Fruit fly (Drosophila melanogaster): Measurements from ENCODE around the gene CG11085.
A peak's percentile ranks its signal among the peaks of the same experiment; 100 is the strongest.

The CG11085 gene

DNA sequence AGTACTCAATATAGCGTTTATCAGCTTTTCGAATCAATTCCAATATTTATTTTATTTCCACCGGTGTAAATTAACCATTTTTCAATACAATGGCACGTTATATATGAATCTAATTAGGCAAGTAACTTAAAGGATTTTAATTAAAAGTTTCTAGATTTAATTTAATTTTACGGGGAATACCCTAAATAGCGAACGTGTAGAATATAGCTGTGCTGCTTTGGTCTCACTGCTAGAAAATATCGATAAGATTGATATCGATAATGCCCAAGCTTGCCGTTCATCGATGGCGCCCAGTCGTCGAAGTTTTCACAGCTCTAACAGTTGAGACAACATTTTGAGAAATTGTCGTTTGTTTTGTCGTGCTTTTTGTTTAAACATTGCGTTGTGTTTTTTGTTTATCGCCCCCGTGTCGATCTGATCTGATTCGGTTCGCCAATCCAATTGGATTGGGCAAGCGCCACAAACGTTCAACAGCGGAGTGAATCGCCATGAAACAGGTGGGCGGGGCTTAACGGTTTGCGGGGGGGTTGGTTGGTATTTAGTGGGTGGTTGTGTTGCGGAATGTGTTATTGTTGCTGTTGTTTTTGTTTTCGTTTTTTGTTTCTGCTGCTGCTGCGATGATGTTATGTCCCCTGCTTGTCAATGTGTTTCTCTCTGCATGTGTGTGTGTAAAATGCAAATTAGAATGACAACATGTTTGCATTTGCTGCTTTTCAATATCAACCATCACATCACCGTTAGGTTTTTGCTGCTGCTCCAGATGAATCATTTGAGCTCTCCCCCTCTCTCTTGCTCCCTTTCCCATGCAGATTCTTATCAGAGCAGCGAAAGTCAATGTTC is 15.4 kb downstream of the CG11085 start, which contains the start of gene Tomosyn:
Gene Tomosyn (plus strand): TSS at position 289 of the 840 bp plus-strand sequence.
- no peak for TF ChIP-seq Rel (GFP tag; optimal IDR thresholded peaks at IDR 0.05)
- TF ChIP-seq Rel (tag; optimal IDR thresholded peaks at IDR 0.05) = peak; percentile 98
- no peak for TF ChIP-seq Myc (optimal IDR thresholded peaks at IDR 0.05)
- no peak for TF ChIP-seq Jra (GFP tag; optimal IDR thresholded peaks at IDR 0.05)
- no peak for TF ChIP-seq Dif (GFP tag; optimal IDR thresholded peaks at IDR 0.05; ENCODE audit: partially characterized antibody)
- TF ChIP-seq sage (GFP tag; optimal IDR thresholded peaks at IDR 0.05) = no peak
- peak; percentile 55 for TF ChIP-seq h (GFP tag; optimal IDR thresholded peaks at IDR 0.05)
- TF ChIP-seq fru (GFP tag; optimal IDR thresholded peaks at IDR 0.05) = peak; percentile 54
- TF ChIP-seq brk (GFP tag; optimal IDR thresholded peaks at IDR 0.05) = no peak
- no peak for TF ChIP-seq Dfd (GFP tag; optimal IDR thresholded peaks at IDR 0.05)
- no peak for TF ChIP-seq N (GFP tag; optimal IDR thresholded peaks at IDR 0.05)
- peak in 1 of 2 experiments; percentile 42 for TF ChIP-seq foxo (GFP tag; optimal IDR thresholded peaks at IDR 0.05)
- TF ChIP-seq pan (optimal IDR thresholded peaks at IDR 0.05) = no peak
- no peak for TF ChIP-seq Hr78 (GFP tag; optimal IDR thresholded peaks at IDR 0.05)
- peak; percentile 32 for TF ChIP-seq br (GFP tag; optimal IDR thresholded peaks at IDR 0.05)
- TF ChIP-seq jim (GFP tag; optimal IDR thresholded peaks at IDR 0.05) = no peak
- no peak for TF ChIP-seq rgr (GFP tag; optimal IDR thresholded peaks at IDR 0.05)
- no peak for TF ChIP-seq OdsH (GFP tag; optimal IDR thresholded peaks at IDR 0.05)
- TF ChIP-seq Mio (GFP tag; optimal IDR thresholded peaks at IDR 0.05) = no peak
- TF ChIP-seq dl (GFP tag; optimal IDR thresholded peaks at IDR 0.05; ENCODE audit: insufficient read depth in 1 of 2, partially characterized antibody in 2 of 2) = no peak
- TF ChIP-seq lola (GFP tag; optimal IDR thresholded peaks at IDR 0.05) = no peak
- TF ChIP-seq GATAd (GFP tag; optimal IDR thresholded peaks at IDR 0.05) = no peak
- no peak for TF ChIP-seq dmrt93B (GFP tag; optimal IDR thresholded peaks at IDR 0.05)
- TF ChIP-seq Hnf4 (GFP tag; optimal IDR thresholded peaks at IDR 0.05) = peak; percentile 35
- no peak for TF ChIP-seq CG32264 (GFP tag; optimal IDR thresholded peaks at IDR 0.05)
- TF ChIP-seq HLH106 (tag; optimal IDR thresholded peaks at IDR 0.05) = peak; percentile 32
- TF ChIP-seq sv (GFP tag; optimal IDR thresholded peaks at IDR 0.05) = peak; percentile 1
- TF ChIP-seq tai (GFP tag; optimal IDR thresholded peaks at IDR 0.05) = no peak
- TF ChIP-seq CrebA (GFP tag; optimal IDR thresholded peaks at IDR 0.05; ENCODE audit: borderline replicate concordance) = no peak
- no peak for TF ChIP-seq Abd-B (GFP tag; optimal IDR thresholded peaks at IDR 0.05)
- no peak for TF ChIP-seq dsf (GFP tag; optimal IDR thresholded peaks at IDR 0.05; ENCODE audit: borderline replicate concordance)
- TF ChIP-seq Vsx2 (GFP tag; optimal IDR thresholded peaks at IDR 0.05; ENCODE audit: partially characterized antibody) = no peak
- peak; percentile 21 for TF ChIP-seq ey (GFP tag; optimal IDR thresholded peaks at IDR 0.05)
- TF ChIP-seq woc (GFP tag; optimal IDR thresholded peaks at IDR 0.05) = peak; percentile 24
- no peak for TF ChIP-seq psq (GFP tag; optimal IDR thresholded peaks at IDR 0.05)
- TF ChIP-seq usp (GFP tag; optimal IDR thresholded peaks at IDR 0.05) = no peak
- TF ChIP-seq CG9705 (GFP tag; optimal IDR thresholded peaks at IDR 0.05) = no peak
- TF ChIP-seq Sp1 (GFP tag; optimal IDR thresholded peaks at IDR 0.05) = peak; percentile 42
- no peak for TF ChIP-seq Hr83 (GFP tag; optimal IDR thresholded peaks at IDR 0.05; ENCODE audit: poor library complexity, severe bottlenecking)

DNA sequence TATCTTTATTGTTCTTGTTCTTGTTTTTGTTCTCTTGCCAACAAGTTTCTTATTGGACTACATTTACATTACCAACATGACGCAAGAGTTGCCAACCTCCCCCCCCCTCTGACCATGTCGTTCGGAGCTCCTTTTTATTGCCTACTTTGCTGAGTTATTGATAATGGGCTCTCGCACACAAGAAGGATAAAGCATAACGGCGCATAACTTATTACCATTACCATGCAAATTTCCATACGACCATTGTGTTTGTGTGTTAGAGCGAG is 16.0 kb downstream of the CG11085 start:
- no peak for TF ChIP-seq sv (GFP tag; optimal IDR thresholded peaks at IDR 0.05)
- TF ChIP-seq dl (GFP tag; optimal IDR thresholded peaks at IDR 0.05; ENCODE audit: insufficient read depth in 1 of 2, partially characterized antibody in 2 of 2) = no peak
- TF ChIP-seq OdsH (GFP tag; optimal IDR thresholded peaks at IDR 0.05) = no peak
- no peak for TF ChIP-seq woc (GFP tag; optimal IDR thresholded peaks at IDR 0.05)
- TF ChIP-seq N (GFP tag; optimal IDR thresholded peaks at IDR 0.05) = no peak

DNA sequence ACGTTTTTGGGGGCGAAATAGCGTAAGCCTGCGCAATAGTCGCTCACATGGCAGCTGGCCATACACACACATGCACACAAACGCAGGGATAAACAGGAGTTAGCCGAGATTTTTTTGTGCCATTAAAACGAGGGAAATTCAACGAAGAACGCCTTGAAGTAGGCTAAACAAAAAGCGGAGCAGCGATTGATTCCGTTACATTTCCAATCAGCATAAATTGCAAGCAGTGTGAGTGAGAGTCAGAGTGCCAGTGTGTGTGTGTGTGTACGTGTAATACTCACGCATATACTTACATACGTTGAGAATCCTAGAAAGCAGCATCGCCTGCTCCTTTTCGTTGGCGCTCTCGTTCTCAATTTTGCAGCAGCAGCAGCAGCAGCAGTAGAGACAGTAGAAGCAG is 17.1 kb downstream of the CG11085 start:
- no peak for TF ChIP-seq usp (GFP tag; optimal IDR thresholded peaks at IDR 0.05)
- TF ChIP-seq OdsH (GFP tag; optimal IDR thresholded peaks at IDR 0.05) = no peak
- no peak for TF ChIP-seq N (GFP tag; optimal IDR thresholded peaks at IDR 0.05)
- TF ChIP-seq Mio (GFP tag; optimal IDR thresholded peaks at IDR 0.05) = no peak
- no peak for TF ChIP-seq Hr78 (GFP tag; optimal IDR thresholded peaks at IDR 0.05)
- TF ChIP-seq jim (GFP tag; optimal IDR thresholded peaks at IDR 0.05) = no peak
- TF ChIP-seq h (GFP tag; optimal IDR thresholded peaks at IDR 0.05) = no peak
- no peak for TF ChIP-seq HLH106 (tag; optimal IDR thresholded peaks at IDR 0.05)
- TF ChIP-seq Hr83 (GFP tag; optimal IDR thresholded peaks at IDR 0.05; ENCODE audit: poor library complexity, severe bottlenecking) = no peak
- TF ChIP-seq sage (GFP tag; optimal IDR thresholded peaks at IDR 0.05) = no peak
